Fruit fly (Drosophila melanogaster) whole organism, embryonic: ENCODE results near the gene CG31792.

Source experiments
- Awh ChIP-seq: fragments of 200-800 bp; sonication (Bioruptor generic); IDR thresholded peaks from 2 replicates; pipeline ENCODE4, ENCODE4 v1.3.6; 2022; ENCODE audit warnings: missing biosample characterization, missing genetic modification characterization
- CG13287 ChIP-seq: fragments of 200-800 bp; sonication (Bioruptor generic); IDR thresholded peaks from 2 replicates; pipeline ENCODE4 v1.3.6; 2022; ENCODE audit warnings: missing biosample characterization, missing genetic modification characterization; ENCODE audit not compliant: partially characterized antibody
- CG13624 ChIP-seq: fragments of 200-800 bp; sonication (Bioruptor generic); optimal IDR thresholded peaks from 2 replicates; lab custom pipeline; 2016; ENCODE audit warnings: missing biosample characterization, missing genetic modification characterization
- CG14014 ChIP-seq: fragments of 200-800 bp; sonication (Bioruptor generic); IDR thresholded peaks from 2 replicates; pipeline ENCODE4 v1.3.6; 2022; ENCODE audit warnings: missing biosample characterization, missing genetic modification characterization
- CG14050 ChIP-seq: fragments of 200-800 bp; sonication (Bioruptor generic); IDR thresholded peaks from 3 replicates; pipeline ENCODE4 v1.3.6; 2022; ENCODE audit warnings: missing biosample characterization, missing genetic modification characterization
- CG14441 ChIP-seq: fragments of 200-800 bp; sonication (Bioruptor generic); IDR thresholded peaks from 2 replicates; pipeline ENCODE4 v1.3.6; 2022; ENCODE audit warnings: missing biosample characterization, missing genetic modification characterization
- CG15073 ChIP-seq: fragments of 200-800 bp; sonication (Bioruptor generic); optimal IDR thresholded peaks from 2 replicates; lab custom pipeline; 2016; ENCODE audit warnings: missing biosample characterization, missing genetic modification characterization
- CG16815 ChIP-seq: fragments of 200-800 bp; sonication (Bioruptor generic); optimal IDR thresholded peaks from 3 replicates; lab custom pipeline; 2017; ENCODE audit warnings: missing biosample characterization, mild to moderate bottlenecking, missing genetic modification characterization
- CG17328 ChIP-seq: fragments of 200-800 bp; sonication (Bioruptor generic); IDR thresholded peaks from 2 replicates; pipeline ENCODE4 v1.3.6; 2022; ENCODE audit warnings: missing biosample characterization, missing genetic modification characterization
- CG1792 ChIP-seq: fragments of 200-800 bp; sonication (Bioruptor generic); optimal IDR thresholded peaks from 2 replicates; lab custom pipeline; 2016; ENCODE audit warnings: missing biosample characterization, missing genetic modification characterization
- CG18599 ChIP-seq: fragments of 200-800 bp; sonication (Bioruptor generic); optimal IDR thresholded peaks from 3 replicates; lab custom pipeline; 2017; ENCODE audit warnings: missing biosample characterization, missing genetic modification characterization, mild to moderate bottlenecking, moderate library complexity, missing genetic modification reagents
- CG30020 ChIP-seq: fragments of 200-800 bp; optimal IDR thresholded peaks from 2 replicates; lab custom pipeline; 2019; ENCODE audit warnings: missing biosample characterization, mild to moderate bottlenecking, missing genetic modification characterization, moderate library complexity
- CG3726 ChIP-seq: fragments of 200-800 bp; sonication (Bioruptor generic); IDR thresholded peaks from 3 replicates; pipeline ENCODE4, ENCODE4 v1.3.6; 2022; ENCODE audit warnings: missing biosample characterization, missing genetic modification characterization
- CG3847 ChIP-seq: fragments of 200-800 bp; sonication (Bioruptor generic); IDR thresholded peaks from 2 replicates; pipeline ENCODE4 v1.3.6; 2022; ENCODE audit warnings: missing biosample characterization, missing genetic modification characterization
- CG5180 ChIP-seq: fragments of 200-800 bp; sonication (Bioruptor generic); optimal IDR thresholded peaks from 3 replicates; lab custom pipeline; 2017; ENCODE audit warnings: missing biosample characterization, missing genetic modification characterization, mild to moderate bottlenecking, moderate library complexity, missing genetic modification reagents
- CG7839 ChIP-seq: fragments of 200-800 bp; sonication (Bioruptor generic); optimal IDR thresholded peaks from 3 replicates; lab custom pipeline; 2018; ENCODE audit warnings: missing biosample characterization, mild to moderate bottlenecking, missing genetic modification characterization, moderate library complexity
- CG8281 ChIP-seq: fragments of 200-800 bp; sonication (Bioruptor generic); optimal IDR thresholded peaks from 2 replicates; lab custom pipeline; 2018; ENCODE audit warnings: missing biosample characterization, mild to moderate bottlenecking, missing genetic modification characterization, moderate library complexity
- CG8388 ChIP-seq: fragments of 200-800 bp; sonication (Bioruptor generic); optimal IDR thresholded peaks from 2 replicates; lab custom pipeline; 2019; ENCODE audit warnings: missing biosample characterization, mild to moderate bottlenecking, missing genetic modification characterization, moderate library complexity
- CG8924 ChIP-seq: fragments of 200-800 bp; optimal IDR thresholded peaks from 3 replicates; lab custom pipeline; 2019; ENCODE audit warnings: missing biosample characterization, mild to moderate bottlenecking, missing genetic modification characterization, moderate library complexity
- CG9817 ChIP-seq: fragments of 200-800 bp; sonication (Bioruptor generic); optimal IDR thresholded peaks from 2 replicates; lab custom pipeline; 2018; ENCODE audit warnings: missing biosample characterization, mild to moderate bottlenecking, missing genetic modification characterization, moderate library complexity
- Dbx ChIP-seq: fragments of 200-800 bp; sonication (Bioruptor generic); IDR thresholded peaks from 3 replicates; pipeline ENCODE4 v1.3.6; 2022; ENCODE audit warnings: missing biosample characterization, missing genetic modification characterization
- Doc3 ChIP-seq: fragments of 200-800 bp; sonication (Bioruptor generic); IDR thresholded peaks from 3 replicates; pipeline ENCODE4 v1.3.6; 2022; ENCODE audit warnings: missing biosample characterization, missing genetic modification characterization; ENCODE audit not compliant: partially characterized antibody
- Drgx ChIP-seq: fragments of 200-800 bp; sonication (Bioruptor generic); IDR thresholded peaks from 2 replicates; pipeline ENCODE4 v1.3.6; 2022; ENCODE audit warnings: missing biosample characterization, missing genetic modification characterization
- HLH4C ChIP-seq: fragments of 200-800 bp; sonication (Bioruptor generic); IDR thresholded peaks from 3 replicates; pipeline ENCODE4 v1.3.6; 2022; ENCODE audit warnings: missing biosample characterization, missing genetic modification characterization; ENCODE audit not compliant: partially characterized antibody
- HLH54F ChIP-seq: fragments of 200-800 bp; sonication (Bioruptor generic); optimal IDR thresholded peaks from 3 replicates; lab custom pipeline; 2016; ENCODE audit warnings: missing biosample characterization, missing genetic modification characterization
- Hsf ChIP-seq: fragments of 200-800 bp; sonication (Bioruptor generic); optimal IDR thresholded peaks from 3 replicates; lab custom pipeline; 2016; ENCODE audit warnings: missing biosample characterization, missing genetic modification characterization
- Kr ChIP-seq: fragments of 200-800 bp; sonication (Bioruptor generic); optimal IDR thresholded peaks from 2 replicates; lab custom pipeline; 2017; ENCODE audit warnings: missing biosample characterization, mild to moderate bottlenecking, missing genetic modification characterization
- Optix ChIP-seq: fragments of 200-800 bp; sonication (Bioruptor generic); IDR thresholded peaks from 3 replicates; pipeline ENCODE4 v1.3.6; 2022; ENCODE audit warnings: missing biosample characterization, missing genetic modification characterization
- ap ChIP-seq: fragments of 200-800 bp; sonication (Bioruptor generic); IDR thresholded peaks from 2 replicates; pipeline ENCODE4 v1.3.6; 2022; ENCODE audit warnings: missing biosample characterization, missing genetic modification characterization
- ash1 ChIP-seq: fragments of 200-800 bp; sonication (Bioruptor generic); optimal IDR thresholded peaks from 2 replicates; lab custom pipeline; 2018; ENCODE audit warnings: missing biosample characterization, mild to moderate bottlenecking, missing genetic modification characterization
- br ChIP-seq: fragments of >200 bp; optimal IDR thresholded peaks from 2 replicates; lab custom pipeline; 2017
- dmrt11E ChIP-seq: fragments of 200-800 bp; sonication (Bioruptor generic); optimal IDR thresholded peaks from 3 replicates; lab custom pipeline; 2018; ENCODE audit warnings: missing biosample characterization, mild to moderate bottlenecking, missing genetic modification characterization, moderate library complexity
- dpn ChIP-seq, 2 experiments: fragments of 200-800 bp; sonication (Bioruptor generic); optimal IDR thresholded peaks; 3 replicates each; lab custom pipeline; 2016; ENCODE audit warnings: missing biosample characterization in 2 of 2, missing genetic modification characterization in 2 of 2
- gce ChIP-seq: fragments of 200-800 bp; sonication (Bioruptor generic); IDR thresholded peaks from 3 replicates; pipeline ENCODE4 v1.3.6; 2022; ENCODE audit warnings: missing biosample characterization, missing genetic modification characterization
- hkb ChIP-seq, 2 experiments: fragments of 200-800 bp in 1 of 2; fragments of >200 bp in 1 of 2; sonication (Bioruptor generic) in 1 of 2; IDR thresholded peaks in 1 of 2; optimal IDR thresholded peaks in 1 of 2; 2 replicates each; pipeline versions ENCODE4 v1.3.6 to Lab custom; 2017 to 2022; ENCODE audit warnings: missing biosample characterization in 1 of 2, missing genetic modification characterization in 1 of 2
- lola ChIP-seq, 3 experiments: fragments of >200 bp in 2 of 3; fragments of 200-800 bp in 1 of 3; sonication (Bioruptor generic) in 1 of 3; optimal IDR thresholded peaks; 2 replicates each; lab custom pipeline; 2017 to 2019; ENCODE audit warnings: missing biosample characterization in 3 of 3, missing genetic modification characterization in 3 of 3, mild to moderate bottlenecking in 1 of 3, moderate library complexity in 1 of 3
- maf-S ChIP-seq: fragments of 200-800 bp; sonication (Bioruptor generic); optimal IDR thresholded peaks from 2 replicates; lab custom pipeline; 2016; ENCODE audit warnings: missing biosample characterization, missing genetic modification characterization
- mam ChIP-seq: fragments of 200-800 bp; sonication (Bioruptor generic); optimal IDR thresholded peaks from 3 replicates; lab custom pipeline; 2016; ENCODE audit warnings: missing biosample characterization, missing genetic modification characterization
- nom ChIP-seq: fragments of 200-800 bp; sonication (Bioruptor generic); optimal IDR thresholded peaks from 2 replicates; lab custom pipeline; 2017; ENCODE audit warnings: missing biosample characterization, missing genetic modification characterization, mild to moderate bottlenecking, moderate library complexity, missing genetic modification reagents
- onecut ChIP-seq: fragments of 200-800 bp; sonication (Bioruptor generic); IDR thresholded peaks from 2 replicates; pipeline ENCODE4 v1.3.6; 2022; ENCODE audit warnings: missing biosample characterization, missing genetic modification characterization
- pb ChIP-seq: fragments of 200-800 bp; sonication (Bioruptor generic); optimal IDR thresholded peaks from 3 replicates; lab custom pipeline; 2016; ENCODE audit warnings: missing biosample characterization, missing genetic modification characterization
- peb ChIP-seq: fragments of 200-800 bp; sonication (Bioruptor generic); IDR thresholded peaks from 2 replicates; pipeline ENCODE4 v1.3.6; 2022; ENCODE audit warnings: missing biosample characterization, missing genetic modification characterization
- pho ChIP-seq: fragments of 200-800 bp; sonication (Bioruptor generic); optimal IDR thresholded peaks from 2 replicates; lab custom pipeline; 2016; ENCODE audit warnings: missing biosample characterization, missing genetic modification characterization
- pros ChIP-seq: fragments of 200-800 bp; sonication (Bioruptor generic); optimal IDR thresholded peaks from 3 replicates; lab custom pipeline; 2019; ENCODE audit warnings: missing biosample characterization, mild to moderate bottlenecking, missing genetic modification characterization, moderate library complexity
- ranshi ChIP-seq: fragments of 200-800 bp; sonication (Bioruptor generic); IDR thresholded peaks from 2 replicates; pipeline ENCODE4 v1.3.6; 2022; ENCODE audit warnings: missing biosample characterization, missing genetic modification characterization
- rib ChIP-seq: fragments of 200-800 bp; sonication (Bioruptor generic); IDR thresholded peaks from 2 replicates; pipeline ENCODE4 v1.3.6; 2022; ENCODE audit warnings: missing biosample characterization, missing genetic modification characterization
- sens-2 ChIP-seq: fragments of 200-800 bp; sonication (Bioruptor generic); IDR thresholded peaks from 2 replicates; pipeline ENCODE4 v1.3.6; 2022; ENCODE audit warnings: missing biosample characterization, missing genetic modification characterization
- zf30C ChIP-seq: fragments of 200-800 bp; sonication (Bioruptor generic); optimal IDR thresholded peaks from 3 replicates; lab custom pipeline; 2018; ENCODE audit warnings: missing biosample characterization, mild to moderate bottlenecking, missing genetic modification characterization

Gene CG31792

dm6 chr2L:19014032-19014880, 17.0 kb downstream of the CG31792 start (continued):
- TF ChIP-seq Awh (GFP tag; lab: Robert Waterston, UW) (0 out of 2 replicates have a peak, but pooled peaks have one; percentile 10), CG3726 (GFP tag; lab: Robert Waterston, UW) (no peak), CG16815 (GFP tag; lab: Kevin White, UChicago) (peak; percentile 52), CG13624 (GFP tag; lab: Kevin White, UChicago) (no peak), onecut (GFP tag; lab: Robert Waterston, UW) (peak; percentile 52), ash1 (GFP tag; lab: Kevin White, UChicago) (no peak), hkb (optimal IDR thresholded peaks at IDR 0.05; lab: Kevin White, UChicago) (no peak), hkb (GFP tag; IDR thresholded peaks at IDR 0.05; lab: Robert Waterston, UW) (peak; percentile 73), dpn (GFP tag; optimal IDR thresholded peaks at IDR 0.05; lab: Kevin White, UChicago) (peak; percentile 29 to 37), sens-2 (GFP tag; lab: Robert Waterston, UW) (no peak), maf-S (GFP tag; lab: Kevin White, UChicago) (no peak), CG1792 (GFP tag; lab: Kevin White, UChicago) (no peak), Optix (no peak), ranshi (GFP tag; lab: Robert Waterston, UW) (peak; percentile 51; the same call in 1 of the 2 replicates), CG14050 (peak; percentile 13; the same call in 1 of the 3 replicates), br (lab: Kevin White, UChicago) (no peak), CG30020 (tag; lab: Kevin White, UChicago) (no peak), pb (GFP tag; lab: Kevin White, UChicago) (no peak), lola (GFP tag; optimal IDR thresholded peaks at IDR 0.05; lab: Kevin White, UChicago) (peak in 1 of 3 experiments; percentile 46), CG8281 (tag; lab: Kevin White, UChicago) (peak; percentile 59), HLH4C (GFP tag; lab: Robert Waterston, UW) (no peak), CG8388 (GFP tag; lab: Kevin White, UChicago) (peak; percentile 59), CG5180 (GFP tag; lab: Kevin White, UChicago) (peak; percentile 62), CG13287 (GFP tag; lab: Robert Waterston, UW) (no peak), CG14014 (GFP tag; lab: Robert Waterston, UW) (peak; percentile 63), CG8924 (tag; lab: Kevin White, UChicago) (peak; percentile 83), Doc3 (GFP tag; lab: Robert Waterston, UW) (no peak), peb (GFP tag; lab: Robert Waterston, UW) (no peak), CG15073 (GFP tag; lab: Kevin White, UChicago) (no peak), dmrt11E (tag; lab: Kevin White, UChicago) (no peak), CG3847 (peak; percentile 50; the same call in 1 of the 2 replicates), nom (GFP tag; lab: Kevin White, UChicago) (peak; percentile 18), CG7839 (tag; lab: Kevin White, UChicago) (peak; percentile 87), Drgx (GFP tag; lab: Robert Waterston, UW) (peak; percentile 9; the same call in 1 of the 2 replicates), pros (no peak), Kr (GFP tag; lab: Kevin White, UChicago) (no peak), HLH54F (peak; percentile 10), ap (GFP tag; lab: Robert Waterston, UW) (0 out of 2 replicates have a peak, but pooled peaks have one; percentile 24), CG9817 (peak; percentile 66), CG14441 (GFP tag; lab: Robert Waterston, UW) (peak; percentile 50), rib (GFP tag; lab: Robert Waterston, UW) (no peak), gce (GFP tag; lab: Robert Waterston, UW) (no peak), Hsf (GFP tag; lab: Kevin White, UChicago) (peak; percentile 29), mam (peak; percentile 20), CG18599 (peak; percentile 93), zf30C (GFP tag; lab: Kevin White, UChicago) (peak; percentile 77), CG17328 (GFP tag; lab: Robert Waterston, UW) (no peak), Dbx (GFP tag; lab: Robert Waterston, UW) (peak; percentile 58), pho (GFP tag; lab: Kevin White, UChicago) (peak; percentile 43)
